Fruit fly (Drosophila melanogaster) whole organism, wandering third instar larva: ENCODE data around the gene CG46042.

Experiments
- Abd-B ChIP-seq: fragments of >200 bp; optimal IDR thresholded peaks from 2 replicates; lab custom pipeline; 2017; ENCODE audit warnings: missing biosample characterization, missing genetic modification characterization
- CG32264 ChIP-seq: fragments of 200-800 bp; sonication (Bioruptor generic); optimal IDR thresholded peaks from 2 replicates; lab custom pipeline; 2016; ENCODE audit warnings: missing biosample characterization, missing genetic modification characterization
- Dfd ChIP-seq: fragments of >200 bp; optimal IDR thresholded peaks from 2 replicates; lab custom pipeline; 2017; ENCODE audit warnings: missing biosample characterization, missing genetic modification characterization
- Dif ChIP-seq: fragments of 200-275, 200-300 bp; sonication (Bioruptor generic); optimal IDR thresholded peaks from 2 replicates; lab custom pipeline; 2018; ENCODE audit warnings: missing biosample characterization, missing genetic modification characterization; ENCODE audit not compliant: partially characterized antibody
- GATAd ChIP-seq: sonication (Bioruptor generic); optimal IDR thresholded peaks from 2 replicates; lab custom pipeline; 2016; ENCODE audit warnings: missing biosample characterization, missing genetic modification characterization
- HLH106 ChIP-seq: fragments of 200-800 bp; optimal IDR thresholded peaks from 3 replicates; lab custom pipeline; 2019; ENCODE audit warnings: missing biosample characterization, mild to moderate bottlenecking, missing genetic modification characterization, moderate library complexity
- Hr78 ChIP-seq: fragments of >200 bp; optimal IDR thresholded peaks from 2 replicates; lab custom pipeline; 2017; ENCODE audit warnings: missing biosample characterization, missing genetic modification characterization
- Hr83 ChIP-seq: fragments of 200-300 bp; sonication (Bioruptor generic); optimal IDR thresholded peaks from 2 replicates; lab custom pipeline; 2016; ENCODE audit warnings: missing biosample characterization, mild to moderate bottlenecking, missing genetic modification characterization, moderate library complexity; ENCODE audit not compliant: poor library complexity, severe bottlenecking
- Mio ChIP-seq: sonication (Bioruptor generic); optimal IDR thresholded peaks from 2 replicates; lab custom pipeline; 2016; ENCODE audit warnings: missing biosample characterization, missing genetic modification characterization
- Myc ChIP-seq: fragments of >200 bp; optimal IDR thresholded peaks from 2 replicates; lab custom pipeline; 2017
- OdsH ChIP-seq: fragments of 200-800 bp; sonication (Bioruptor generic); optimal IDR thresholded peaks from 2 replicates; lab custom pipeline; 2016; ENCODE audit warnings: missing biosample characterization, mild to moderate bottlenecking, missing genetic modification characterization
- Rel ChIP-seq, 2 experiments: fragments of 200-800 bp; sonication (Bioruptor generic) in 1 of 2; optimal IDR thresholded peaks; 2 replicates in 1 of 2; 3 replicates in 1 of 2; lab custom pipeline; 2016 to 2019; ENCODE audit warnings: mild to moderate bottlenecking in 2 of 2, missing biosample characterization in 2 of 2, missing genetic modification characterization in 2 of 2, moderate library complexity in 1 of 2
- Sp1 ChIP-seq: fragments of 200-800 bp; sonication (Bioruptor generic); optimal IDR thresholded peaks from 3 replicates; lab custom pipeline; 2019; ENCODE audit warnings: missing biosample characterization, mild to moderate bottlenecking, missing genetic modification characterization, moderate library complexity
- br ChIP-seq: fragments of 200-800 bp; sonication (Bioruptor generic); optimal IDR thresholded peaks from 2 replicates; lab custom pipeline; 2016; ENCODE audit warnings: missing biosample characterization, missing genetic modification characterization
- brk ChIP-seq: fragments of 200-800 bp; sonication (Bioruptor generic); optimal IDR thresholded peaks from 2 replicates; lab custom pipeline; 2016; ENCODE audit warnings: missing biosample characterization, mild to moderate bottlenecking, missing genetic modification characterization
- dmrt93B ChIP-seq: fragments of 200-800 bp; sonication (Bioruptor generic); optimal IDR thresholded peaks from 2 replicates; lab custom pipeline; 2018; ENCODE audit warnings: missing biosample characterization, mild to moderate bottlenecking, missing genetic modification characterization
- dsf ChIP-seq: sonication (Bioruptor generic); optimal IDR thresholded peaks from 2 replicates; lab custom pipeline; 2016; ENCODE audit warnings: missing biosample characterization, missing genetic modification characterization, borderline replicate concordance
- ey ChIP-seq: fragments of 200-800 bp; sonication (Bioruptor generic); optimal IDR thresholded peaks from 2 replicates; lab custom pipeline; 2016; ENCODE audit warnings: missing biosample characterization, missing genetic modification characterization
- foxo ChIP-seq, 2 experiments: fragments of 200-800 bp; sonication (Bioruptor generic); optimal IDR thresholded peaks; 2 replicates in 1 of 2; 3 replicates in 1 of 2; lab custom pipeline; 2016 to 2017; ENCODE audit warnings: missing biosample characterization in 2 of 2, missing genetic modification characterization in 2 of 2
- fru ChIP-seq: fragments of 200-800 bp; sonication (Bioruptor generic); optimal IDR thresholded peaks from 3 replicates; lab custom pipeline; 2016; ENCODE audit warnings: missing biosample characterization, mild to moderate bottlenecking, missing genetic modification characterization
- jim ChIP-seq: fragments of 175-275, 200-325 bp; sonication (Bioruptor generic); optimal IDR thresholded peaks from 2 replicates; lab custom pipeline; 2016; ENCODE audit warnings: missing biosample characterization, mild to moderate bottlenecking, missing genetic modification characterization
- pan ChIP-seq: fragments of >200 bp; optimal IDR thresholded peaks from 2 replicates; lab custom pipeline; 2017
- rgr ChIP-seq: fragments of 200-800 bp; sonication (Bioruptor generic); optimal IDR thresholded peaks from 3 replicates; lab custom pipeline; 2016; ENCODE audit warnings: missing biosample characterization, mild to moderate bottlenecking, missing genetic modification characterization
- sv ChIP-seq: fragments of 200-800 bp; sonication (Bioruptor generic); optimal IDR thresholded peaks from 3 replicates; lab custom pipeline; 2016; ENCODE audit warnings: missing biosample characterization, missing genetic modification characterization
- tai ChIP-seq: sonication (Bioruptor generic); optimal IDR thresholded peaks from 2 replicates; lab custom pipeline; 2016; ENCODE audit warnings: missing biosample characterization, missing genetic modification characterization
- usp ChIP-seq: fragments of >200 bp; optimal IDR thresholded peaks from 2 replicates; lab custom pipeline; 2017; ENCODE audit warnings: missing biosample characterization, missing genetic modification characterization
- woc ChIP-seq: sonication (Bioruptor generic); optimal IDR thresholded peaks from 2 replicates; lab custom pipeline; 2016; ENCODE audit warnings: missing biosample characterization, mild to moderate bottlenecking, missing genetic modification characterization

Gene CG46042

dm6 chr3R:19938941-19939587 lies 3.1 kb downstream of the CG46042 start:
- TF ChIP-seq pan (lab: Kevin White, UChicago) (no peak), rgr (GFP tag; lab: Kevin White, UChicago) (no peak), Dif (GFP tag; lab: Kevin White, UChicago) (no peak), GATAd (GFP tag; lab: Kevin White, UChicago) (no peak), CG32264 (GFP tag; lab: Kevin White, UChicago) (no peak), sv (GFP tag; lab: Kevin White, UChicago) (no peak), fru (no peak)

dm6 chr3R:19935777-19936125 lies 6.5 kb downstream of the CG46042 start:
- TF ChIP-seq tai (GFP tag; lab: Kevin White, UChicago) (no peak), Dfd (no peak), br (GFP tag; lab: Kevin White, UChicago) (no peak), GATAd (GFP tag; lab: Kevin White, UChicago) (no peak), jim (GFP tag; lab: Kevin White, UChicago) (no peak), CG32264 (GFP tag; lab: Kevin White, UChicago) (no peak), pan (lab: Kevin White, UChicago) (no peak), Sp1 (GFP tag; lab: Kevin White, UChicago) (no peak), Mio (GFP tag; lab: Kevin White, UChicago) (no peak)
- TF ChIP-seq, all 38 proteins: peak for 0

DNA sequence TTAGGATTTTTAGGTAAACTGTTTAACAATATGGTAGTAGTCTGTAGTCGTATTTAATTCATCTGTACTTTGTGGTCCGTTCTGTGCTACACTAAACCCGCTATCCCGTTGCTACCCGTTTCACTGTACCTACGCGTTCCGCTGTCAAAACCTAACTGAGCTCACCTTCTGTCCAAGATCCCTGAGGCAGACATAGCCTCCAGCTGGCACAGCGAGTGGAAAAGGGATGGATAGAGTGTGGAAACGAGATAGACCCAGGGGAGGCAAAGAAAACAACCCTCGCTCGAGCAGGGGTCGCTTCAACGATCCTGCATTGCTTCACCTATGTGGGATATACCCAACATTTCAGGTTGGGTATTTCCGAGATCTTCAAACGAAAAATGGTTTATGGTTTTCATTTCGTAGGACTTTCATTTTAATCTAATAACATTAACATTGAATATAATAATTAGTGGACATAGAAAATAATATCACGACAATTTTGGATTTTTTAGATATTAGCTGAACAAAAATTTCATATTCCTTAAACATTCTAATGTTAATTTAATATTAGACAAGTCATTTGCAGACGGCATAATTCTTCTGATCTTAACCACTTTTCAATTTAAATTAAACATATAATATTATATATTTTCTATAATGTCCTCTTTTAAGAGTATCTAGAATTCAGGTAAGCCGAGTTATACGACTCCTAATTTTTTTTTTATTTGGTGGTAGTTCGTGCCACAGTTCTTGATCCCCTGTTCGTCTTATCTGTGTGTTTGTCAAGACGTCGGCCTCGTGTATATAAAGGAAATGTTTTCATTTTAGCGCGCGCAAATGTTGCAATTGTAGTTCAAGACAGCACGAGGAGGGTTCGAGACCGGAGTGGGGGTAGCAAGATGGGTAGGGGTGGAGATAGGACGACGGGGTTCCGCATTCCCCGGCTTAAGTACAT lies 7.1 kb downstream of the CG46042 start, which contains the start of gene mira:
TSS of gene mira (minus strand) at position 281 of the 937 bp plus-strand sequence.
- TF ChIP-seq dsf (GFP tag; lab: Kevin White, UChicago): no peak
- no peak for TF ChIP-seq usp (GFP tag; lab: Kevin White, UChicago)
- TF ChIP-seq OdsH: no peak
- TF ChIP-seq Hr83 (GFP tag; lab: Kevin White, UChicago): no peak
- TF ChIP-seq woc: no peak
- no peak for TF ChIP-seq Hr78 (GFP tag; lab: Kevin White, UChicago)
- no peak for TF ChIP-seq HLH106
- TF ChIP-seq foxo (GFP tag; optimal IDR thresholded peaks at IDR 0.05; lab: Kevin White, UChicago): no peak
- no peak for TF ChIP-seq Myc (lab: Kevin White, UChicago)
- TF ChIP-seq tai (GFP tag; lab: Kevin White, UChicago): no peak
- no peak for TF ChIP-seq ey (GFP tag; lab: Kevin White, UChicago)
- no peak for TF ChIP-seq brk (GFP tag; lab: Kevin White, UChicago)
- TF ChIP-seq Abd-B (GFP tag; lab: Kevin White, UChicago): no peak
- TF ChIP-seq Sp1 (GFP tag; lab: Kevin White, UChicago): no peak

DNA sequence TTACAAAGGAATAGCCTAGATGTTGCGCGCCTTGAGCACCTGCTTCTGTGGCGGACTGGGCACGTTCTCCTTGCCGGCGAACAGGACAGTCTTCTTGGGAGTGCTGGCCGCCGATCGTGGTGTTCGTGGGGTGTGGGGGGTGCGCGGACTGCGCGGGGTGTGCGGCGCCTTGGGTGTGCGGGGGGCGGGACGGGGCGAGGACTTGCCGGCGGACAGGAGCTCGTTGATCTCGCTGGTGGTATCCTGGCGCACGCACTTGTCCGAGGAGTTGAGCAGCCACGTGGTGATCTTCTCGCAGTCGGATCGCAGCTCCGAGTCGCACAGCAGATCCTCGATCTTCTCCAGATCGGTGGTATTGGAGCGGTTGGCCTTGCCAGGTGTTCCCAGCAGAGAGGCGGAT lies 10.0 kb downstream of the CG46042 start:
- TF ChIP-seq Dfd (peak; percentile 95), Hr83 (GFP tag; lab: Kevin White, UChicago) (no peak)
- TF ChIP-seq, all 38 proteins: peak for 1

DNA sequence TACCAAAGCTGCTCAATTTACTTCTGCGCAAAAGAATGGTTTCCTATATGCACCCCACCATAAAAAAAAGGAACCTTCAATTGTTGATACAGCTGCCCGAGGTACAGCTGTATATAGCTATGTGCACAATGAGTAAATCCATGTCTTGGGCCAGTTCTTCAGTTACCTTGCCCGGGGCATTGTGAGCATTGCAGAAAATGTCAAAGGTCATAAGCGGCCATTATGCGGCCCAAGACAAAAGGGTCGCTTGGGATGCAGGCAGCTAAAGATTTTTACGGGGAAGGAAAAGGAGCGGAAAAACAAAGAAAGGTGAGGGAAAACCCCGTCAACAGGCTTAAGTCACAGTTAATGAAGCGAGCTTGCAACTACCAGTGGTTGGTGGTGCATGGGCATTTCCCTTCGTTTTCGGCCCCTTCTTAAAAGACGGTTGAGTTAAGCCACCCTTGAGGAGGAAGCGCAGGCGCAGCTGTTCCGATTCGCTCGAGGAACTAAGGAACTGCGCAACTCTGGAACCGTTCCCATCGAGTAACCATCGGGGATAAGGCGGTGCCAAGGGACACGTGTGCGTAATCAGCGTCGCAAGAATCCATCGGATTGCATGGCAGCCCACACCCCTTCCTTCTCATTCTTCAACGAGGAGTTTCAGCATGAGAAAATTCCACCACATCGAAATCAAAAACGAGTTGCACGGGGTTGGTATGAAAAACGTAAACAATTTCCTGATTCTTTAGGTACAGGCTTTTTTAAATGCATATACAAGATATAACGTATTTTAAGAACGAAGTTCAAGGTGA lies 11.1 kb downstream of the CG46042 start:
- no peak for TF ChIP-seq dmrt93B (GFP tag; lab: Kevin White, UChicago)
- TF ChIP-seq Dfd: no peak
- TF ChIP-seq Rel (GFP tag; optimal IDR thresholded peaks at IDR 0.05; lab: Kevin White, UChicago): no peak
- TF ChIP-seq Rel (tag; optimal IDR thresholded peaks at IDR 0.05; lab: Kevin White, UChicago): no peak
- no peak for TF ChIP-seq br (GFP tag; lab: Kevin White, UChicago)
